Worm (Caenorhabditis elegans) whole organism, L1 larva: ENCODE measurements around the gene srh-201.

Source experiments
- C16A3.4 ChIP-seq: fragments of 150-350 bp; optimal IDR thresholded peaks from 2 replicates; lab custom pipeline; 2014; ENCODE audit warnings: missing biosample characterization, missing genetic modification characterization
- C34B4.2 ChIP-seq: sonication (generic microtip); optimal IDR thresholded peaks from 2 replicates; lab custom pipeline; 2017; ENCODE audit warnings: mild to moderate bottlenecking, missing genetic modification characterization, missing compliant biosample characterization
- Y116A8C.19 ChIP-seq: sonication (generic microtip); optimal IDR thresholded peaks from 2 replicates; lab custom pipeline; 2016; ENCODE audit warnings: missing compliant biosample characterization, missing genetic modification characterization, borderline replicate concordance
- aly-2 ChIP-seq: fragments of 150-350 bp; optimal IDR thresholded peaks from 2 replicates; lab custom pipeline; 2014; ENCODE audit warnings: missing biosample characterization, missing genetic modification characterization
- blmp-1 ChIP-seq: fragments of 150-350 bp; optimal IDR thresholded peaks from 2 replicates; lab custom pipeline; 2014; ENCODE audit warnings: missing biosample characterization, missing genetic modification characterization
- ceh-88 ChIP-seq: fragments of 200-800 bp; sonication (Bioruptor generic); IDR thresholded peaks from 2 replicates; pipeline ENCODE4 v1.3.6; 2022; ENCODE audit warnings: missing genetic modification characterization, missing compliant biosample characterization
- ceh-90 ChIP-seq: sonication (generic microtip); optimal IDR thresholded peaks from 2 replicates; lab custom pipeline; 2016; ENCODE audit warnings: missing genetic modification characterization, missing compliant biosample characterization
- dpl-1 ChIP-seq, 3 experiments: fragments of 150-350 bp in 2 of 3; sonication (generic microtip) in 1 of 3; optimal IDR thresholded peaks; 2 replicates each; lab custom pipeline; 2014 to 2017; ENCODE audit warnings: missing biosample characterization in 3 of 3, missing genetic modification characterization in 3 of 3, missing genetic modification reagents in 3 of 3
- egl-13 ChIP-seq: sonication (generic microtip); optimal IDR thresholded peaks from 2 replicates; lab custom pipeline; 2016; ENCODE audit warnings: missing genotype, missing genetic modification reagents, missing genetic modification characterization, missing compliant biosample characterization
- elt-2 ChIP-seq: sonication (generic microtip); optimal IDR thresholded peaks from 2 replicates; lab custom pipeline; 2016; ENCODE audit warnings: missing genetic modification characterization, mild to moderate bottlenecking, inconsistent platforms, missing compliant biosample characterization, missing genetic modification reagents
- ets-5 ChIP-seq: fragments of 200-800 bp; sonication (Bioruptor generic); IDR thresholded peaks from 2 replicates; pipeline ENCODE4 v1.3.6; 2022; ENCODE audit warnings: missing genetic modification characterization, missing compliant biosample characterization
- grh-1 ChIP-seq: fragments of 200-800 bp; sonication (Bioruptor generic); IDR thresholded peaks from 2 replicates; pipeline ENCODE4 v1.3.6; 2022; ENCODE audit warnings: missing genetic modification reagents, missing genetic modification characterization, missing compliant biosample characterization
- hlh-17 ChIP-seq: fragments of 200-800 bp; sonication (Bioruptor generic); optimal IDR thresholded peaks from 2 replicates; lab custom pipeline; 2018; ENCODE audit warnings: missing genetic modification characterization, mild to moderate bottlenecking, missing compliant biosample characterization, moderate library complexity, borderline replicate concordance
- hlh-4 ChIP-seq: sonication (generic microtip); optimal IDR thresholded peaks from 2 replicates; lab custom pipeline; 2016; ENCODE audit warnings: mild to moderate bottlenecking, missing genetic modification characterization, missing compliant biosample characterization
- jun-1 ChIP-seq: fragments of 150-350 bp; optimal IDR thresholded peaks from 2 replicates; lab custom pipeline; 2014; ENCODE audit warnings: missing biosample characterization, missing genetic modification reagents, missing genetic modification characterization
- lin-14 ChIP-seq: fragments of 200-800 bp; sonication (Bioruptor generic); optimal IDR thresholded peaks from 2 replicates; lab custom pipeline; 2018; ENCODE audit warnings: mild to moderate bottlenecking, missing genetic modification characterization, moderate library complexity, missing compliant biosample characterization
- lir-3 ChIP-seq: sonication (generic microtip); optimal IDR thresholded peaks from 2 replicates; lab custom pipeline; 2016; ENCODE audit warnings: mild to moderate bottlenecking, missing genetic modification characterization, moderate library complexity, missing compliant biosample characterization; ENCODE audit not compliant: poor library complexity
- lsy-2 ChIP-seq, 2 experiments: fragments of 150-350 bp; optimal IDR thresholded peaks; 2 replicates each; lab custom pipeline; 2014; ENCODE audit warnings: missing biosample characterization in 2 of 2, missing genetic modification characterization in 2 of 2
- mep-1 ChIP-seq: fragments of 150-350 bp; optimal IDR thresholded peaks from 2 replicates; lab custom pipeline; 2014; ENCODE audit warnings: missing biosample characterization, missing genetic modification characterization
- nhr-11 ChIP-seq: fragments of 150-350 bp; optimal IDR thresholded peaks from 2 replicates; lab custom pipeline; 2014; ENCODE audit warnings: missing biosample characterization, missing genetic modification characterization
- nhr-20 ChIP-seq: sonication (generic microtip); optimal IDR thresholded peaks from 2 replicates; lab custom pipeline; 2016; ENCODE audit warnings: mild to moderate bottlenecking, missing genetic modification characterization, missing compliant biosample characterization
- nhr-71 ChIP-seq: sonication (generic microtip); optimal IDR thresholded peaks from 2 replicates; lab custom pipeline; 2016; ENCODE audit warnings: mild to moderate bottlenecking, missing genetic modification characterization, moderate library complexity, missing compliant biosample characterization
- nhr-84 ChIP-seq: sonication (generic microtip); optimal IDR thresholded peaks from 2 replicates; lab custom pipeline; 2017; ENCODE audit warnings: missing biosample characterization, missing genetic modification characterization
- nhr-85 ChIP-seq: sonication (generic microtip); peaks from one replicate; lab custom pipeline; 2016; ENCODE audit warnings: missing genetic modification characterization, inconsistent platforms, missing compliant biosample characterization
- pag-3 ChIP-seq: sonication (generic microtip); optimal IDR thresholded peaks from 2 replicates; lab custom pipeline; 2017; ENCODE audit warnings: missing genetic modification characterization, mild to moderate bottlenecking, missing compliant biosample characterization, antibody characterized with exemption, borderline replicate concordance; ENCODE audit not compliant: insufficient read depth
- pqm-1 ChIP-seq: sonication (generic microtip); optimal IDR thresholded peaks from 3 replicates; lab custom pipeline; 2017; ENCODE audit warnings: missing biosample characterization, missing genetic modification characterization
- rnt-1 ChIP-seq: sonication (generic microtip); optimal IDR thresholded peaks from 2 replicates; lab custom pipeline; 2016; ENCODE audit warnings: mild to moderate bottlenecking, missing genetic modification characterization, moderate library complexity, missing compliant biosample characterization
- snu-23 ChIP-seq: sonication (generic microtip); optimal IDR thresholded peaks from 2 replicates; lab custom pipeline; 2016; ENCODE audit warnings: missing genetic modification characterization, missing compliant biosample characterization
- tbx-2 ChIP-seq: sonication (generic microtip); optimal IDR thresholded peaks from 2 replicates; lab custom pipeline; 2016; ENCODE audit warnings: missing genetic modification characterization, missing compliant biosample characterization
- tlp-1 ChIP-seq: fragments of 150-350 bp; optimal IDR thresholded peaks from 2 replicates; lab custom pipeline; 2014; ENCODE audit warnings: missing biosample characterization, missing genetic modification characterization
- unc-86 ChIP-seq: sonication (generic microtip); optimal IDR thresholded peaks from 2 replicates; lab custom pipeline; 2016; ENCODE audit warnings: missing genetic modification characterization, missing compliant biosample characterization
- unc-98 ChIP-seq: fragments of 200-800 bp; sonication (Bioruptor generic); IDR thresholded peaks from 2 replicates; pipeline ENCODE4 v1.3.6; 2022; ENCODE audit warnings: missing genetic modification characterization, missing compliant biosample characterization
- vab-15 ChIP-seq: sonication (generic microtip); optimal IDR thresholded peaks from 2 replicates; lab custom pipeline; 2017; ENCODE audit warnings: missing genotype, mild to moderate bottlenecking, missing genetic modification characterization, missing compliant biosample characterization
- xbp-1 ChIP-seq: sonication (generic microtip); optimal IDR thresholded peaks from 2 replicates; lab custom pipeline; 2016; ENCODE audit warnings: missing genetic modification characterization, missing compliant biosample characterization
- zag-1 ChIP-seq: fragments of 150-350 bp; optimal IDR thresholded peaks from 2 replicates; lab custom pipeline; 2014; ENCODE audit warnings: missing biosample characterization, missing genetic modification characterization
- ztf-4 ChIP-seq: fragments of 150-350 bp; optimal IDR thresholded peaks from 2 replicates; lab custom pipeline; 2014; ENCODE audit warnings: missing biosample characterization, missing genetic modification characterization

srh-201 gene

DNA sequence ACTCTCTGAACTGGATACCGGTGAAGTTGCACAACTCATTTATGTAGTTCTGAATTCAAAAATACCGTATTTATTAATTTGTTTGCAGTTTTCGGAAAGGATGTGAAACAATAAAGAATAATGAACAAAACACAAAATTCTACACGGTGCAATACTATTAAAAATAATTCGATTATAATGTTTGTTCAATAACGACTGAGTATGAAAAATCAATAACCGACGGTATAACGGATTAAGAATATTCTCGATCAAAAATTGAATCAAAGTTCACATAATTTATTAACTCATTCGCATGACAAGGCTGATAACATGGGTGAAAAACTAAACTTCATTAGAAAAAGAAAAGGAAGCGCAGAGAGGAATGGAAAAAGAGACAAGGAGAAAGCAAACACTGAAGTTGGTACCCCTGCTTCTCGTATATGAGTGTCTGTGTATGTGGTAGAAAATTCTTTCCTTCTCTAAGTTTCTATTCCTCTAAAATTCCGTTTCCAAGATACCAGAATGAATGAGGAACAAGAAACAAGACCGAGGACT is 38.7 kb downstream of the srh-201 start, which contains the start of gene nhr-143:
Gene nhr-143 (minus strand): TSS at position 51 of the 534 bp plus-strand sequence.
- TF ChIP-seq mep-1 (tag; lab: Kevin White, UChicago) (peak; percentile 7), nhr-71 (peak; percentile 3), unc-86 (tag; lab: Kevin White, UChicago) (no peak), blmp-1 (tag; lab: Kevin White, UChicago) (peak; percentile 40), xbp-1 (tag; lab: Kevin White, UChicago) (no peak), grh-1 (no peak), tlp-1 (tag; lab: Kevin White, UChicago) (no peak), egl-13 (no peak), unc-98 (GFP tag; lab: Robert Waterston, UW) (no peak), hlh-4 (tag; lab: Kevin White, UChicago) (no peak), elt-2 (tag; lab: Kevin White, UChicago) (peak; percentile 18), jun-1 (peak; percentile 2), lsy-2 (tag; optimal IDR thresholded peaks at IDR 0.05; lab: Kevin White, UChicago) (no peak), nhr-11 (no peak), hlh-17 (no peak), ceh-88 (GFP tag; lab: Robert Waterston, UW) (no peak)

DNA sequence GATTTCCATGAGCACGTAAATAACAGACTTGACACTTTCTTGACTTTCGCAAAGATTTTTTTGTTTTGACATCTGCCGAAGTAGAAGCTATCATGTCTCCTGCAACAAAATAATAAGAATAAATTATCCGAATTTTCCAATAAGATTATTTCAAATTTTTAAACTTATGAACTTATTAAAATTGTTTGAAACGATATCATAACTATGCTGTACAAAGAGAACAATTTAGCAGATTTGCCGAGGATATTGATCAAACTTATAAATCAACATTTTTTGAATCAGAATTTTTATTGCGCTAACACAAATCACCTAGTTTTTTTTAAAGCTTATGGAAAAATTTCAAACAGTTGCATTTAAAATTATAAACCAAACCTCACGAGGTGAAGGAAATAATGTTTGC is 41.4 kb downstream of the srh-201 start, which contains the start of gene nhr-195:
Gene nhr-195 (minus strand): TSS at position 101 of the 400 bp plus-strand sequence.
- TF ChIP-seq rnt-1 (tag; lab: Kevin White, UChicago) = no peak
- no peak for TF ChIP-seq lir-3 (tag; lab: Kevin White, UChicago)
- no peak for TF ChIP-seq nhr-84 (tag; lab: Kevin White, UChicago)
- no peak for TF ChIP-seq ceh-90 (tag; lab: Kevin White, UChicago)
- no peak for TF ChIP-seq ets-5 (GFP tag; lab: Robert Waterston, UW)
- TF ChIP-seq nhr-11 = no peak
- TF ChIP-seq C34B4.2 (tag; lab: Kevin White, UChicago) = no peak
- TF ChIP-seq C16A3.4 (tag; lab: Kevin White, UChicago) = no peak
- TF ChIP-seq aly-2 (tag; lab: Kevin White, UChicago) = no peak
- no peak for TF ChIP-seq tbx-2 (tag; lab: Kevin White, UChicago)
- no peak for TF ChIP-seq pag-3 (tag; lab: Kevin White, UChicago)

DNA sequence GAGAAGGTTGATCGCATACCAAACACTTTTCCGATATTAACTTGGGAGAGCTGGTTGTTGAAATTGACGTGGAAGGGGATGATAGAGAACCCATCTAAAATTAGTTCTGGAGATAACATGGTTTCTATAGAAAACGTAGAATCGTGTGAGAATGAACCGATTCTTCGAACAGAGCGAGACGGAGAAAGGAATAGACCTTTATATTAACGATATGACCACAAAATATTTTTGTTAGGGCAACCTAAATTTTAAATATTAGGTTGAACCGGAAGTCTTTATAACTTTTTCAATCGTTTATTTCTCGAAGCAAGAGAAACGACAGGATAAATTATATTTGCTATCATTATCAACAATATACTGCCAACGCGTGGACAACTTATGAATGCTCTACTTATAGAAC is 47.6 kb downstream of the srh-201 start, which contains the start of gene nhr-219:
Gene nhr-219 (minus strand): TSS at position 101 of the 400 bp plus-strand sequence.
- no peak for TF ChIP-seq zag-1
- TF ChIP-seq pqm-1 (tag; lab: Kevin White, UChicago) = no peak
- TF ChIP-seq C34B4.2 (tag; lab: Kevin White, UChicago) = no peak
- TF ChIP-seq Y116A8C.19 = no peak
- TF ChIP-seq ets-5 (GFP tag; lab: Robert Waterston, UW) = no peak
- TF ChIP-seq dpl-1 (GFP tag; optimal IDR thresholded peaks at IDR 0.05; lab: Kevin White, UChicago) = no peak
- no peak for TF ChIP-seq ztf-4 (tag; lab: Kevin White, UChicago)

DNA sequence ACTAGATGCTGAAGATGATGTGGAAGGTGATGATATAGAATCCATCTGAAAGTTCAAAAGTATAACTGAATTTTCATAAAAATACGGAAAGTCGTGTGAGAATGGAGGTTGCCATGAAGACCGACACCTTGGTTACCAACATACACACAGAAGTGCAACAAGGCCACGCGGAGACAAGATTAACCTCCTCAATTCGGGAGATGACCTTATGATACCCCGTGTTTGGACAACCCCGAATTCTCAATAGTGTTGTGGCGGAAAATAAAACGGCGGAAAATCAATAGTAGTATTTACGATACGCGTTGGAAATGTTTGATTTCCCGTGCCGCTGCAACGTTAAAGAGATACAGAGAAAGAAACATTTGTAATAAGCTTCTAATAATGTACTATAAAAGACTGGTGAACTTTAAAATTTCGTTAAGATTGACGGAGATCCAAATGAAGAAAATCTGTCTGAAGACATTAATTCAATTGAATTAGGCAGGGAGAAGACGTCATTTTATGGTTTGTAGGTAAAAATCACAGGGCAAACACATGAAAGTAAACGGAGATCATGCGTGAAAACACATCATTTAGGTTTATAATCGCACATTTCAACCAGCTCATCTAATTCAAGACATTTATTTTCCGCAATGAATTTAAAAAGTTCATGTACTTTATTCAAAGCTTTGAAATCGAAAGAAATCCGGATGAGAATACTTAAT is 49.5 kb downstream of the srh-201 start, which contains the start of gene nhr-44:
Gene nhr-44 (minus strand): TSS at position 51 of the 704 bp plus-strand sequence.
- TF ChIP-seq lin-14 (GFP tag; lab: Kevin White, UChicago) (peak; percentile 66), lsy-2 (tag; optimal IDR thresholded peaks at IDR 0.05; lab: Kevin White, UChicago) (no peak), mep-1 (tag; lab: Kevin White, UChicago) (peak; percentile 12), nhr-20 (tag; lab: Kevin White, UChicago) (peak; percentile 4), nhr-85 (tag; lab: Kevin White, UChicago) (peak; percentile 79), vab-15 (tag; lab: Kevin White, UChicago) (no peak), snu-23 (GFP tag; lab: Kevin White, UChicago) (peak; percentile 26), blmp-1 (tag; lab: Kevin White, UChicago) (peak; percentile 42), nhr-71 (peak; percentile 10)
- TF ChIP-seq, all 84 proteins: peak for 7
